1 fruit fly cellular context compared by ENCODE assay signal in genomic region chr3L:12514762-12515215, dm6.
TF ChIP-seq lines count a peak whose summit lies in the region.

Gene sti (minus strand): TSS chr3L:12514815.
Gene tral (plus strand): TSS chr3L:12515059.

TF ChIP-seq in whole organism, embryonic, 481 proteins besides CTCF, POLR2A, EP300 and RAD21 (continued from another document and continues in another):
- TF ChIP-seq CG1832 (GFP tag; optimal IDR thresholded peaks at IDR 0.05; lab: Kevin White, UChicago), result no peak
- TF ChIP-seq Camta (GFP tag; optimal IDR thresholded peaks at IDR 0.05; lab: Kevin White, UChicago), result peak; percentile 91
- peak; percentile 66 for TF ChIP-seq CG3995 (GFP tag; optimal IDR thresholded peaks at IDR 0.05; lab: Kevin White, UChicago)
- no peak for TF ChIP-seq CG8478 (optimal IDR thresholded peaks at IDR 0.05; lab: Kevin White, UChicago)
- TF ChIP-seq ems (GFP tag; optimal IDR thresholded peaks at IDR 0.05; lab: Kevin White, UChicago), result peak; percentile 91
- TF ChIP-seq ken (GFP tag; IDR thresholded peaks at IDR 0.05; lab: Robert Waterston, UW), result peak; percentile 87
- TF ChIP-seq Six4 (GFP tag; optimal IDR thresholded peaks at IDR 0.05; lab: Kevin White, UChicago), result peak; percentile 70
- TF ChIP-seq bigmax (GFP tag; optimal IDR thresholded peaks at IDR 0.05; lab: Kevin White, UChicago), result no peak
- peak; percentile 74 for TF ChIP-seq CG8765 (GFP tag; IDR thresholded peaks at IDR 0.05; lab: Robert Waterston, UW)
- TF ChIP-seq CG2202 (tag; optimal IDR thresholded peaks at IDR 0.05; lab: Kevin White, UChicago), result peak; percentile 72
- peak; percentile 53 for TF ChIP-seq Scr (GFP tag; IDR thresholded peaks at IDR 0.05; lab: Robert Waterston, UW; ENCODE audit: partially characterized antibody)
- peak; percentile 64 for TF ChIP-seq CG6683 (GFP tag; optimal IDR thresholded peaks at IDR 0.05; lab: Kevin White, UChicago)
- peak; percentile 67; the same call in 2 of the 3 replicates for TF ChIP-seq CG3726 (GFP tag; IDR thresholded peaks at IDR 0.05; lab: Robert Waterston, UW)
- TF ChIP-seq CG17186 (GFP tag; optimal IDR thresholded peaks at IDR 0.05; lab: Kevin White, UChicago), result peak; percentile 94
- peak in 1 of 2 experiments; percentile 12 for TF ChIP-seq Trl (optimal IDR thresholded peaks at IDR 0.05; lab: Kevin White, UChicago)
- TF ChIP-seq Trl (GFP tag; optimal IDR thresholded peaks at IDR 0.05; lab: Kevin White, UChicago), result peak; percentile 96
- peak; percentile 89 for TF ChIP-seq az2 (GFP tag; optimal IDR thresholded peaks at IDR 0.05; lab: Kevin White, UChicago)
- no peak for TF ChIP-seq oc (tag; optimal IDR thresholded peaks at IDR 0.05; lab: Kevin White, UChicago)
- peak; percentile 74 for TF ChIP-seq Ada2b (GFP tag; IDR thresholded peaks at IDR 0.05; lab: Robert Waterston, UW)
- TF ChIP-seq fu2 (GFP tag; optimal IDR thresholded peaks at IDR 0.05; lab: Kevin White, UChicago), result peak; percentile 94
- TF ChIP-seq CG30020 (tag; optimal IDR thresholded peaks at IDR 0.05; lab: Kevin White, UChicago), result peak; percentile 75
- peak; percentile 76 for TF ChIP-seq Poxn (GFP tag; IDR thresholded peaks at IDR 0.05; lab: Robert Waterston, UW)
- peak; percentile 60; the same call in 1 of the 2 replicates for TF ChIP-seq gt (GFP tag; IDR thresholded peaks at IDR 0.05; lab: Robert Waterston, UW)
- peak; percentile 83 for TF ChIP-seq Dek (tag; optimal IDR thresholded peaks at IDR 0.05; lab: Kevin White, UChicago)
- peak; percentile 88 for TF ChIP-seq CG4854 (GFP tag; optimal IDR thresholded peaks at IDR 0.05; lab: Kevin White, UChicago)
- TF ChIP-seq tin (GFP tag; optimal IDR thresholded peaks at IDR 0.05; lab: Kevin White, UChicago), result peak; percentile 95
- TF ChIP-seq chm (GFP tag; IDR thresholded peaks at IDR 0.05; lab: Robert Waterston, UW), result peak; percentile 54; the same call in 1 of the 2 replicates
- no peak for TF ChIP-seq br (optimal IDR thresholded peaks at IDR 0.05; lab: Kevin White, UChicago)
- TF ChIP-seq CG5245 (GFP tag; optimal IDR thresholded peaks at IDR 0.05; lab: Kevin White, UChicago), result peak; percentile 86
- TF ChIP-seq CG13894 (tag; optimal IDR thresholded peaks at IDR 0.05; lab: Kevin White, UChicago), result peak; percentile 88
- TF ChIP-seq dmrt11E (tag; optimal IDR thresholded peaks at IDR 0.05; lab: Kevin White, UChicago), result peak; percentile 75
- TF ChIP-seq CG17802 (tag; optimal IDR thresholded peaks at IDR 0.05; lab: Kevin White, UChicago), result peak; percentile 50
- TF ChIP-seq HHEX (GFP tag; optimal IDR thresholded peaks at IDR 0.05; lab: Kevin White, UChicago), result peak; percentile 79
- no peak for TF ChIP-seq hb (GFP tag; IDR thresholded peaks at IDR 0.05; lab: Robert Waterston, UW; ENCODE audit: partially characterized antibody)
- peak; percentile 73 for TF ChIP-seq Taf1 (GFP tag; IDR thresholded peaks at IDR 0.05; lab: Robert Waterston, UW)
- peak; percentile 72 for TF ChIP-seq CG10959 (GFP tag; IDR thresholded peaks at IDR 0.05; lab: Robert Waterston, UW)
- TF ChIP-seq chinmo (GFP tag; IDR thresholded peaks at IDR 0.05; lab: Robert Waterston, UW; ENCODE audit: partially characterized antibody), result 0 out of 4 replicates have a peak, but pooled peaks have one; percentile 16
- TF ChIP-seq Nf-YB (GFP tag; optimal IDR thresholded peaks at IDR 0.05; lab: Kevin White, UChicago), result peak; percentile 58
- peak; percentile 83 for TF ChIP-seq CG10366 (GFP tag; IDR thresholded peaks at IDR 0.05; lab: Robert Waterston, UW)
- no peak for TF ChIP-seq CG11504 (tag; optimal IDR thresholded peaks at IDR 0.05; lab: Kevin White, UChicago)
- TF ChIP-seq nerfin-1 (tag; optimal IDR thresholded peaks at IDR 0.05; lab: Kevin White, UChicago), result peak; percentile 81
- TF ChIP-seq CG17385 (GFP tag; optimal IDR thresholded peaks at IDR 0.05; lab: Kevin White, UChicago), result peak; percentile 80
- peak; percentile 92 for TF ChIP-seq CG16863 (GFP tag; optimal IDR thresholded peaks at IDR 0.05; lab: Kevin White, UChicago)
- TF ChIP-seq CG10979 (tag; optimal IDR thresholded peaks at IDR 0.05; lab: Kevin White, UChicago), result peak; percentile 76
- peak; percentile 86 for TF ChIP-seq CG14441 (GFP tag; IDR thresholded peaks at IDR 0.05; lab: Robert Waterston, UW)
- TF ChIP-seq pum (GFP tag; optimal IDR thresholded peaks at IDR 0.05; lab: Kevin White, UChicago), result peak; percentile 95
- TF ChIP-seq H2.0 (GFP tag; IDR thresholded peaks at IDR 0.05; lab: Robert Waterston, UW), result peak; percentile 69
- TF ChIP-seq CG31441 (GFP tag; IDR thresholded peaks at IDR 0.05; lab: Robert Waterston, UW), result peak; percentile 83; the same call in 1 of the 2 replicates
- TF ChIP-seq seq (GFP tag; IDR thresholded peaks at IDR 0.05; lab: Robert Waterston, UW), result peak; percentile 86
- peak; percentile 88 for TF ChIP-seq gem (tag; optimal IDR thresholded peaks at IDR 0.05; lab: Kevin White, UChicago)
- TF ChIP-seq CG3407 (GFP tag; optimal IDR thresholded peaks at IDR 0.05; lab: Kevin White, UChicago), result peak; percentile 82
- TF ChIP-seq ATbp (GFP tag; optimal IDR thresholded peaks at IDR 0.05; lab: Kevin White, UChicago), result peak; percentile 60
- TF ChIP-seq CG6813 (GFP tag; optimal IDR thresholded peaks at IDR 0.05; lab: Kevin White, UChicago), result peak; percentile 72
- TF ChIP-seq Bgb (GFP tag; IDR thresholded peaks at IDR 0.05; lab: Robert Waterston, UW; ENCODE audit: partially characterized antibody), result no peak
- TF ChIP-seq onecut (GFP tag; IDR thresholded peaks at IDR 0.05; lab: Robert Waterston, UW), result peak; percentile 46
- peak; percentile 44 for TF ChIP-seq Jarid2 (GFP tag; optimal IDR thresholded peaks at IDR 0.05; lab: Kevin White, UChicago)
- peak; percentile 86 for TF ChIP-seq zfh1 (GFP tag; IDR thresholded peaks at IDR 0.05; lab: Robert Waterston, UW)
- peak; percentile 87 for TF ChIP-seq sisA (GFP tag; IDR thresholded peaks at IDR 0.05; lab: Robert Waterston, UW)
- peak; percentile 51 for TF ChIP-seq nom (GFP tag; optimal IDR thresholded peaks at IDR 0.05; lab: Kevin White, UChicago)
- peak; percentile 95 for TF ChIP-seq tx (GFP tag; optimal IDR thresholded peaks at IDR 0.05; lab: Kevin White, UChicago)
- peak; percentile 49 for TF ChIP-seq Drgx (GFP tag; IDR thresholded peaks at IDR 0.05; lab: Robert Waterston, UW)
- TF ChIP-seq gce (GFP tag; IDR thresholded peaks at IDR 0.05; lab: Robert Waterston, UW), result 0 out of 3 replicates have a peak, but pooled peaks have one; percentile 24
- peak; percentile 86 for TF ChIP-seq ranshi (GFP tag; IDR thresholded peaks at IDR 0.05; lab: Robert Waterston, UW)
- peak; percentile 86 for TF ChIP-seq MESR4 (GFP tag; optimal IDR thresholded peaks at IDR 0.05; lab: Kevin White, UChicago)
- peak; percentile 65 for TF ChIP-seq Elba2 (GFP tag; optimal IDR thresholded peaks at IDR 0.05; lab: Kevin White, UChicago)
- TF ChIP-seq trh (GFP tag; optimal IDR thresholded peaks at IDR 0.05; lab: Kevin White, UChicago), result peak; percentile 83
- peak; percentile 81 for TF ChIP-seq hkb (optimal IDR thresholded peaks at IDR 0.05; lab: Kevin White, UChicago)
- peak; percentile 83 for TF ChIP-seq hkb (GFP tag; IDR thresholded peaks at IDR 0.05; lab: Robert Waterston, UW)
- no peak for TF ChIP-seq Vsx1 (GFP tag; optimal IDR thresholded peaks at IDR 0.05; lab: Kevin White, UChicago)
- peak; percentile 95 for TF ChIP-seq CG1647 (GFP tag; optimal IDR thresholded peaks at IDR 0.05; lab: Kevin White, UChicago)
- peak; percentile 100 for TF ChIP-seq CG12155 (GFP tag; optimal IDR thresholded peaks at IDR 0.05; lab: Kevin White, UChicago)
- TF ChIP-seq GATAe (GFP tag; conservative IDR thresholded peaks at IDR 0.05; lab: Robert Waterston, UW), result no peak; the same call in 1 of the 2 replicates
- TF ChIP-seq CG31365 (tag; optimal IDR thresholded peaks at IDR 0.05; lab: Kevin White, UChicago), result peak; percentile 58
- peak; percentile 4 for TF ChIP-seq MTF-1 (GFP tag; optimal IDR thresholded peaks at IDR 0.05; lab: Kevin White, UChicago; ENCODE audit: borderline replicate concordance)
- peak; percentile 61 for TF ChIP-seq BtbVII (GFP tag; optimal IDR thresholded peaks at IDR 0.05; lab: Kevin White, UChicago)
- peak; percentile 71 for TF ChIP-seq H15 (GFP tag; IDR thresholded peaks at IDR 0.05; lab: Robert Waterston, UW)
- peak; percentile 92 for TF ChIP-seq Chrac-16 (GFP tag; optimal IDR thresholded peaks at IDR 0.05; lab: Kevin White, UChicago)
- no peak for TF ChIP-seq Dfd (GFP tag; optimal IDR thresholded peaks at IDR 0.05; lab: Kevin White, UChicago)
- peak; percentile 76 for TF ChIP-seq Deaf1 (tag; optimal IDR thresholded peaks at IDR 0.05; lab: Kevin White, UChicago)
- TF ChIP-seq pnt (GFP tag; optimal IDR thresholded peaks at IDR 0.05; lab: Kevin White, UChicago), result peak; percentile 92
- peak; percentile 48 for TF ChIP-seq CG8281 (tag; optimal IDR thresholded peaks at IDR 0.05; lab: Kevin White, UChicago)
- TF ChIP-seq Fer2 (tag; optimal IDR thresholded peaks at IDR 0.05; lab: Kevin White, UChicago), result peak; percentile 89
- TF ChIP-seq CG16815 (GFP tag; optimal IDR thresholded peaks at IDR 0.05; lab: Kevin White, UChicago), result peak; percentile 81
- TF ChIP-seq CG15601 (tag; optimal IDR thresholded peaks at IDR 0.05; lab: Kevin White, UChicago), result peak; percentile 76
- TF ChIP-seq org-1 (GFP tag; optimal IDR thresholded peaks at IDR 0.05; lab: Kevin White, UChicago), result peak; percentile 52
- no peak for TF ChIP-seq tio (GFP tag; optimal IDR thresholded peaks at IDR 0.05; lab: Kevin White, UChicago)
- TF ChIP-seq Bteb2 (GFP tag; optimal IDR thresholded peaks at IDR 0.05; lab: Kevin White, UChicago), result peak; percentile 90
- peak; percentile 33 for TF ChIP-seq D (optimal IDR thresholded peaks at IDR 0.05; lab: Kevin White, UChicago)
- peak; percentile 64 for TF ChIP-seq D (GFP tag; optimal IDR thresholded peaks at IDR 0.05; lab: Kevin White, UChicago)
- TF ChIP-seq CG11085 (GFP tag; IDR thresholded peaks at IDR 0.05; lab: Robert Waterston, UW), result peak; percentile 81
- peak; percentile 58 for TF ChIP-seq Hey (tag; optimal IDR thresholded peaks at IDR 0.05; lab: Kevin White, UChicago)
- TF ChIP-seq aop (GFP tag; IDR thresholded peaks at IDR 0.05; lab: Robert Waterston, UW), result 0 out of 2 replicates have a peak, but pooled peaks have one; percentile 20
- TF ChIP-seq mirr (GFP tag; optimal IDR thresholded peaks at IDR 0.05; lab: Kevin White, UChicago), result peak; percentile 84
- no peak for TF ChIP-seq tll (GFP tag; optimal IDR thresholded peaks at IDR 0.05; lab: Kevin White, UChicago)
- peak; percentile 89 for TF ChIP-seq CoRest (tag; optimal IDR thresholded peaks at IDR 0.05; lab: Kevin White, UChicago)
- no peak for TF ChIP-seq Kr (GFP tag; optimal IDR thresholded peaks at IDR 0.05; lab: Kevin White, UChicago)
- TF ChIP-seq ttk (GFP tag; IDR thresholded peaks at IDR 0.05; lab: Robert Waterston, UW), result peak; percentile 84
- peak; percentile 59 for TF ChIP-seq CG12219 (GFP tag; optimal IDR thresholded peaks at IDR 0.05; lab: Kevin White, UChicago)
- TF ChIP-seq Adf1 (GFP tag; IDR thresholded peaks at IDR 0.05; lab: Robert Waterston, UW), result peak; percentile 93
- TF ChIP-seq HmgD (GFP tag; optimal IDR thresholded peaks at IDR 0.05; lab: Kevin White, UChicago), result peak; percentile 93
- peak; percentile 54 for TF ChIP-seq pfk (GFP tag; optimal IDR thresholded peaks at IDR 0.05; lab: Kevin White, UChicago)
- TF ChIP-seq scrt (GFP tag; optimal IDR thresholded peaks at IDR 0.05; lab: Kevin White, UChicago), result peak; percentile 68
- peak; percentile 91 for TF ChIP-seq Dbx (GFP tag; IDR thresholded peaks at IDR 0.05; lab: Robert Waterston, UW)
- TF ChIP-seq CG9876 (GFP tag; optimal IDR thresholded peaks at IDR 0.05; lab: Kevin White, UChicago), result peak; percentile 91
- peak; percentile 77 for TF ChIP-seq CG11398 (GFP tag; optimal IDR thresholded peaks at IDR 0.05; lab: Kevin White, UChicago)
- TF ChIP-seq CG14710 (tag; optimal IDR thresholded peaks at IDR 0.05; lab: Kevin White, UChicago), result peak; percentile 93
- peak; percentile 69 for TF ChIP-seq CG8388 (GFP tag; optimal IDR thresholded peaks at IDR 0.05; lab: Kevin White, UChicago)
- peak; percentile 79 for TF ChIP-seq Rx (GFP tag; IDR thresholded peaks at IDR 0.05; lab: Robert Waterston, UW)
- no peak for TF ChIP-seq CG15073 (GFP tag; optimal IDR thresholded peaks at IDR 0.05; lab: Kevin White, UChicago)
- peak; percentile 68 for TF ChIP-seq CG12299 (tag; optimal IDR thresholded peaks at IDR 0.05; lab: Kevin White, UChicago)
- TF ChIP-seq CG4360 (GFP tag; IDR thresholded peaks at IDR 0.05; lab: Robert Waterston, UW), result peak; percentile 18; the same call in 1 of the 2 replicates
- TF ChIP-seq CG13287 (GFP tag; IDR thresholded peaks at IDR 0.05; lab: Robert Waterston, UW; ENCODE audit: partially characterized antibody), result peak; percentile 44; the same call in 1 of the 2 replicates
- TF ChIP-seq CG17612 (GFP tag; IDR thresholded peaks at IDR 0.05; lab: Robert Waterston, UW), result peak; percentile 57; the same call in 1 of the 2 replicates
- TF ChIP-seq Hr3 (GFP tag; optimal IDR thresholded peaks at IDR 0.05; lab: Kevin White, UChicago), result peak; percentile 94
- TF ChIP-seq ac (GFP tag; optimal IDR thresholded peaks at IDR 0.05; lab: Kevin White, UChicago), result peak; percentile 16
- peak; percentile 82 for TF ChIP-seq CG3163 (GFP tag; optimal IDR thresholded peaks at IDR 0.05; lab: Kevin White, UChicago)
- TF ChIP-seq CG32532 (GFP tag; IDR thresholded peaks at IDR 0.05; lab: Robert Waterston, UW), result peak; percentile 89
- TF ChIP-seq otp (GFP tag; IDR thresholded peaks at IDR 0.05; lab: Robert Waterston, UW), result peak; percentile 77; the same call in 1 of the 3 replicates
- peak; percentile 84 for TF ChIP-seq CG8290 (GFP tag; optimal IDR thresholded peaks at IDR 0.05; lab: Kevin White, UChicago)
- peak; percentile 54 to 75 for TF ChIP-seq CG8290 (tag; optimal IDR thresholded peaks at IDR 0.05; lab: Kevin White, UChicago)
- peak; percentile 70 for TF ChIP-seq CG15011 (GFP tag; optimal IDR thresholded peaks at IDR 0.05; lab: Kevin White, UChicago)
- TF ChIP-seq ara (GFP tag; IDR thresholded peaks at IDR 0.05; lab: Robert Waterston, UW), result peak; percentile 87
- peak; percentile 75 for TF ChIP-seq CG7839 (tag; optimal IDR thresholded peaks at IDR 0.05; lab: Kevin White, UChicago)
- peak; percentile 77 for TF ChIP-seq cwo (GFP tag; optimal IDR thresholded peaks at IDR 0.05; lab: Kevin White, UChicago)
- TF ChIP-seq CG9609 (GFP tag; optimal IDR thresholded peaks at IDR 0.05; lab: Kevin White, UChicago), result peak; percentile 94
- peak; percentile 81 for TF ChIP-seq unpg (GFP tag; optimal IDR thresholded peaks at IDR 0.05; lab: Kevin White, UChicago)
- peak; percentile 87 for TF ChIP-seq slou (GFP tag; optimal IDR thresholded peaks at IDR 0.05; lab: Kevin White, UChicago)
- peak; percentile 53 for TF ChIP-seq Dref (GFP tag; IDR thresholded peaks at IDR 0.05; lab: Robert Waterston, UW)
- TF ChIP-seq lbe (GFP tag; optimal IDR thresholded peaks at IDR 0.05; lab: Kevin White, UChicago), result peak; percentile 80
